Worm (Caenorhabditis elegans) whole organism, late embryonic: ENCODE measurements around the gene C32D5.14.
A peak's percentile ranks its signal among the peaks of the same experiment; 100 is the strongest.

Experiments
- C08G9.2 ChIP-seq: sonication (generic microtip); optimal IDR thresholded peaks from 2 replicates; lab custom pipeline; 2016; ENCODE audit warnings: mild to moderate bottlenecking, missing genetic modification characterization, moderate library complexity, missing compliant biosample characterization
- C38D4.7 ChIP-seq: fragments of 200-800 bp; sonication (Bioruptor generic); optimal IDR thresholded peaks from 2 replicates; lab custom pipeline; 2018; ENCODE audit warnings: mild to moderate bottlenecking, missing genetic modification characterization, moderate library complexity, missing compliant biosample characterization
- F13H6.1 ChIP-seq: sonication (generic microtip); optimal IDR thresholded peaks from 2 replicates; lab custom pipeline; 2016; ENCODE audit warnings: missing genetic modification characterization, missing compliant biosample characterization
- K02D7.2 ChIP-seq: sonication (generic microtip); optimal IDR thresholded peaks from 2 replicates; lab custom pipeline; 2017; ENCODE audit warnings: mild to moderate bottlenecking, missing genetic modification characterization, missing compliant biosample characterization
- T23F11.4 ChIP-seq: fragments of 200-800 bp; sonication (Bioruptor generic); optimal IDR thresholded peaks from 2 replicates; lab custom pipeline; 2018; ENCODE audit warnings: mild to moderate bottlenecking, missing genetic modification characterization, missing compliant biosample characterization
- Y22D7AL.16 ChIP-seq: sonication (generic microtip); optimal IDR thresholded peaks from 2 replicates; lab custom pipeline; 2016; ENCODE audit warnings: missing genetic modification characterization, missing compliant biosample characterization
- ama-1 ChIP-seq: fragments of 150-350 bp; optimal IDR thresholded peaks from 2 replicates; lab custom pipeline; 2014
- ceh-14 ChIP-seq: sonication (generic microtip); optimal IDR thresholded peaks from 2 replicates; lab custom pipeline; 2016; ENCODE audit warnings: missing genotype, missing genetic modification characterization, missing compliant biosample characterization
- ceh-18 ChIP-seq: sonication (generic microtip); optimal IDR thresholded peaks from 2 replicates; lab custom pipeline; 2016; ENCODE audit warnings: missing genetic modification characterization, missing compliant biosample characterization
- ceh-2 ChIP-seq: sonication (generic microtip); optimal IDR thresholded peaks from 2 replicates; lab custom pipeline; 2016; ENCODE audit warnings: missing genotype, missing genetic modification characterization, missing compliant biosample characterization
- ceh-22 ChIP-seq: sonication (generic microtip); optimal IDR thresholded peaks from 2 replicates; lab custom pipeline; 2017; ENCODE audit warnings: missing biosample characterization, missing genetic modification characterization
- ceh-24 ChIP-seq: sonication (generic microtip); optimal IDR thresholded peaks from 2 replicates; lab custom pipeline; 2016; ENCODE audit warnings: mild to moderate bottlenecking, missing genetic modification characterization, missing compliant biosample characterization
- ceh-30 ChIP-seq: fragments of 150-350 bp; optimal IDR thresholded peaks from 2 replicates; lab custom pipeline; 2014; ENCODE audit warnings: missing biosample characterization, missing genetic modification characterization
- ceh-31 ChIP-seq: sonication (generic microtip); optimal IDR thresholded peaks from 2 replicates; lab custom pipeline; 2016; ENCODE audit warnings: missing genetic modification characterization, missing compliant biosample characterization
- ceh-34 ChIP-seq: sonication (generic microtip); optimal IDR thresholded peaks from 2 replicates; lab custom pipeline; 2016; ENCODE audit warnings: mild to moderate bottlenecking, missing genetic modification characterization, missing compliant biosample characterization
- ceh-48 ChIP-seq: sonication (generic microtip); optimal IDR thresholded peaks from 2 replicates; lab custom pipeline; 2016; ENCODE audit warnings: missing genetic modification characterization, inconsistent platforms, missing compliant biosample characterization
- ceh-9 ChIP-seq: sonication (generic microtip); optimal IDR thresholded peaks from 2 replicates; lab custom pipeline; 2016; ENCODE audit warnings: mild to moderate bottlenecking, missing genetic modification characterization, inconsistent platforms, missing compliant biosample characterization
- che-1 ChIP-seq: sonication (generic microtip); optimal IDR thresholded peaks from 2 replicates; lab custom pipeline; 2016; ENCODE audit warnings: mild to moderate bottlenecking, missing genetic modification characterization, missing compliant biosample characterization
- dmd-4 ChIP-seq: sonication (generic microtip); optimal IDR thresholded peaks from 2 replicates; lab custom pipeline; 2016; ENCODE audit warnings: borderline replicate concordance, missing genetic modification characterization, missing compliant biosample characterization
- elt-2 ChIP-seq: sonication (generic microtip); optimal IDR thresholded peaks from 2 replicates; lab custom pipeline; 2016; ENCODE audit warnings: missing genetic modification reagents, missing genetic modification characterization, missing compliant biosample characterization
- elt-4 ChIP-seq: sonication (generic microtip); optimal IDR thresholded peaks from 2 replicates; lab custom pipeline; 2016; ENCODE audit warnings: missing genetic modification characterization, missing compliant biosample characterization
- ets-4 ChIP-seq: sonication (generic microtip); optimal IDR thresholded peaks from 2 replicates; lab custom pipeline; 2016; ENCODE audit warnings: missing genetic modification characterization, missing compliant biosample characterization
- fkh-10 ChIP-seq: fragments of 150-350 bp; optimal IDR thresholded peaks from 2 replicates; lab custom pipeline; 2014; ENCODE audit warnings: missing biosample characterization, missing genetic modification reagents, missing genetic modification characterization
- fkh-6 ChIP-seq: sonication (generic microtip); optimal IDR thresholded peaks from 2 replicates; lab custom pipeline; 2016; ENCODE audit warnings: missing genetic modification characterization, missing compliant biosample characterization
- hlh-13 ChIP-seq: fragments of 200-800 bp; sonication (Bioruptor generic); optimal IDR thresholded peaks from 2 replicates; lab custom pipeline; 2018; ENCODE audit warnings: mild to moderate bottlenecking, missing genetic modification characterization, missing compliant biosample characterization
- hlh-30 ChIP-seq: sonication (generic microtip); optimal IDR thresholded peaks from 2 replicates; lab custom pipeline; 2017; ENCODE audit warnings: antibody characterized with exemption, missing genetic modification characterization, missing compliant biosample characterization; ENCODE audit not compliant: insufficient read depth
- hlh-6 ChIP-seq: sonication (generic microtip); optimal IDR thresholded peaks from 2 replicates; lab custom pipeline; 2016; ENCODE audit warnings: missing genotype, missing genetic modification characterization, missing compliant biosample characterization
- lim-6 ChIP-seq: sonication (generic microtip); optimal IDR thresholded peaks from 2 replicates; lab custom pipeline; 2016; ENCODE audit warnings: missing genetic modification characterization, missing compliant biosample characterization
- lin-11 ChIP-seq: fragments of 200-800 bp; sonication (Bioruptor generic); optimal IDR thresholded peaks from 2 replicates; lab custom pipeline; 2018; ENCODE audit warnings: mild to moderate bottlenecking, missing genetic modification characterization, missing compliant biosample characterization
- madf-2 ChIP-seq: sonication (generic microtip); optimal IDR thresholded peaks from 2 replicates; lab custom pipeline; 2017; ENCODE audit warnings: missing genetic modification characterization, missing compliant biosample characterization
- mec-3 ChIP-seq: sonication (generic microtip); optimal IDR thresholded peaks from 2 replicates; lab custom pipeline; 2016; ENCODE audit warnings: borderline replicate concordance, missing genetic modification characterization, missing compliant biosample characterization
- nfya-1 ChIP-seq: sonication (generic microtip); optimal IDR thresholded peaks from 2 replicates; lab custom pipeline; 2017; ENCODE audit warnings: missing genetic modification characterization, mild to moderate bottlenecking, missing compliant biosample characterization, antibody characterized with exemption, moderate library complexity
- odd-2 ChIP-seq: sonication (generic microtip); optimal IDR thresholded peaks from 2 replicates; lab custom pipeline; 2017; ENCODE audit warnings: antibody characterized with exemption, mild to moderate bottlenecking, missing genetic modification characterization, missing compliant biosample characterization
- pag-3 ChIP-seq: sonication (generic microtip); optimal IDR thresholded peaks from 2 replicates; lab custom pipeline; 2016; ENCODE audit warnings: missing compliant biosample characterization, missing genetic modification characterization, borderline replicate concordance
- pax-1 ChIP-seq: fragments of 150-350 bp; optimal IDR thresholded peaks from 2 replicates; lab custom pipeline; 2014; ENCODE audit warnings: missing biosample characterization, missing genetic modification characterization
- pha-2 ChIP-seq: sonication (generic microtip); optimal IDR thresholded peaks from 2 replicates; lab custom pipeline; 2017; ENCODE audit warnings: mild to moderate bottlenecking, missing genetic modification characterization, missing compliant biosample characterization
- pqm-1 ChIP-seq: sonication (generic microtip); optimal IDR thresholded peaks from 2 replicates; lab custom pipeline; 2016; ENCODE audit warnings: missing genetic modification characterization, missing compliant biosample characterization
- ref-2 ChIP-seq: sonication (generic microtip); optimal IDR thresholded peaks from 2 replicates; lab custom pipeline; 2016; ENCODE audit warnings: missing genetic modification characterization, missing compliant biosample characterization
- rnt-1 ChIP-seq: sonication (generic microtip); optimal IDR thresholded peaks from 2 replicates; lab custom pipeline; 2016; ENCODE audit warnings: missing genetic modification characterization, missing compliant biosample characterization
- sox-2 ChIP-seq: fragments of 200-800 bp; sonication (Bioruptor generic); IDR thresholded peaks from 2 replicates; pipeline ENCODE4 v1.3.6; 2022; ENCODE audit warnings: missing genetic modification reagents, missing genetic modification characterization, missing compliant biosample characterization
- tbx-2 ChIP-seq: sonication (generic microtip); optimal IDR thresholded peaks from 2 replicates; lab custom pipeline; 2016; ENCODE audit warnings: missing genetic modification characterization, missing compliant biosample characterization
- tbx-7 ChIP-seq: sonication (generic microtip); optimal IDR thresholded peaks from 2 replicates; lab custom pipeline; 2016; ENCODE audit warnings: missing genotype, missing genetic modification characterization, missing compliant biosample characterization
- unc-3 ChIP-seq, 2 experiments: fragments of 200-800 bp in 1 of 2; sonication (Bioruptor generic) in 1 of 2; sonication (generic microtip) in 1 of 2; conservative IDR thresholded peaks in 1 of 2; optimal IDR thresholded peaks in 1 of 2; 2 replicates each; pipeline versions ENCODE4 v1.3.6 to Lab custom; 2016 to 2022; ENCODE audit warnings: missing compliant biosample characterization in 2 of 2, missing genetic modification characterization in 2 of 2, missing genetic modification reagents in 1 of 2
- unc-55 ChIP-seq: sonication (generic microtip); optimal IDR thresholded peaks from 2 replicates; lab custom pipeline; 2017; ENCODE audit warnings: missing biosample characterization, missing genetic modification reagents, missing genetic modification characterization
- unc-86 ChIP-seq: sonication (generic microtip); optimal IDR thresholded peaks from 2 replicates; lab custom pipeline; 2016; ENCODE audit warnings: missing genetic modification characterization, missing compliant biosample characterization
- ztf-16 ChIP-seq: sonication (generic microtip); optimal IDR thresholded peaks from 2 replicates; lab custom pipeline; 2017; ENCODE audit warnings: missing genetic modification characterization, missing compliant biosample characterization

C32D5.14 gene

ce11 chrII:6347341-6348118 lies 12.2 kb downstream of the C32D5.14 start, which contains the start of gene lgg-1:
lgg-1 (minus strand) TSS chrII:6347719.
- TF ChIP-seq unc-55 (GFP tag; lab: Kevin White, UChicago): peak; percentile 2
- peak; percentile 33 for TF ChIP-seq pax-1
- peak; percentile 95 for TF ChIP-seq ceh-48
- TF ChIP-seq madf-2 (tag; lab: Kevin White, UChicago): peak; percentile 43
- TF ChIP-seq fkh-10: no peak
- TF ChIP-seq hlh-30 (tag; lab: Kevin White, UChicago): peak; percentile 89
- TF ChIP-seq mec-3: no peak
- TF ChIP-seq unc-3 (GFP tag; conservative IDR thresholded peaks at IDR 0.05; lab: Robert Waterston, UW): 0 out of 2 replicates have a peak, but pooled peaks have one; percentile 31
- no peak for TF ChIP-seq unc-3 (tag; optimal IDR thresholded peaks at IDR 0.05; lab: Kevin White, UChicago)
- TF ChIP-seq ceh-24 (tag; lab: Kevin White, UChicago): no peak
- TF ChIP-seq tbx-2 (tag; lab: Kevin White, UChicago): peak; percentile 43
- TF ChIP-seq elt-4 (tag; lab: Kevin White, UChicago): no peak
- TF ChIP-seq ceh-9 (tag; lab: Kevin White, UChicago): no peak
- TF ChIP-seq lin-11 (tag; lab: Kevin White, UChicago): no peak
- TF ChIP-seq hlh-13: no peak
- no peak for TF ChIP-seq ceh-30
- peak; percentile 39 for TF ChIP-seq nfya-1
- TF ChIP-seq ztf-16 (tag; lab: Kevin White, UChicago): no peak
- no peak for TF ChIP-seq fkh-6 (tag; lab: Kevin White, UChicago)
- no peak for TF ChIP-seq pha-2
- no peak for TF ChIP-seq C08G9.2
- no peak for TF ChIP-seq hlh-6 (tag; lab: Kevin White, UChicago)
- TF ChIP-seq ceh-2 (tag; lab: Kevin White, UChicago): no peak
- TF ChIP-seq ceh-18 (tag; lab: Kevin White, UChicago): peak; percentile 24
- TF ChIP-seq pqm-1 (tag; lab: Kevin White, UChicago): no peak
- peak; percentile 24 for TF ChIP-seq ceh-31 (tag; lab: Kevin White, UChicago)

DNA sequence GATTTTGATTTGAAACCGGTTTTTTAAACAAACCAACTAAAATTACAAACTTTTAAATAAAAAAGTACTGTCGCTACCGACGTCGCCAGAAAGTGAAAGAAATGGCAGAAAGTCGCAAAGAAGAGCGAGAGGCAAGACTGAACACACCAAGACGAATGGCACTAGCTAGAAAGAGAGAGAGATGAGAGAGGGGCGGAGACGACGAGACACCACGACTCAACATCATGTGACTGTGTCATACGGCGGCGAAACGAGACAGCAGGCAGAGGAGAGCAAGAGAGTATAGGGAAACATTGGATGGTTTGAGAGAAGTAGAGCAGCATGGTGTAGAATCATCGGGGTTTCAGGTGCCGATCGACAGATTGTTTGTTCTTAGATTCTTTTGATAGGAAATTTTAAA lies 13.1 kb downstream of the C32D5.14 start:
- TF ChIP-seq ceh-48 (no peak), hlh-6 (tag; lab: Kevin White, UChicago) (no peak), tbx-7 (tag; lab: Kevin White, UChicago) (no peak), ceh-30 (peak; percentile 18), ztf-16 (tag; lab: Kevin White, UChicago) (no peak), K02D7.2 (tag; lab: Kevin White, UChicago) (no peak), unc-55 (GFP tag; lab: Kevin White, UChicago) (peak; percentile 90), madf-2 (tag; lab: Kevin White, UChicago) (no peak), che-1 (tag; lab: Kevin White, UChicago) (no peak), pag-3 (tag; lab: Kevin White, UChicago) (no peak), ceh-22 (tag; lab: Kevin White, UChicago) (no peak), ceh-18 (tag; lab: Kevin White, UChicago) (peak; percentile 78), rnt-1 (tag; lab: Kevin White, UChicago) (peak; percentile 36), C08G9.2 (peak; percentile 8), ceh-34 (tag; lab: Kevin White, UChicago) (peak; percentile 63), pax-1 (no peak), unc-86 (tag; lab: Kevin White, UChicago) (no peak), hlh-30 (tag; lab: Kevin White, UChicago) (peak; percentile 99), unc-3 (GFP tag; conservative IDR thresholded peaks at IDR 0.05; lab: Robert Waterston, UW) (no peak), unc-3 (tag; optimal IDR thresholded peaks at IDR 0.05; lab: Kevin White, UChicago) (no peak), mec-3 (no peak), elt-4 (tag; lab: Kevin White, UChicago) (no peak), dmd-4 (tag; lab: Kevin White, UChicago) (no peak), ceh-14 (tag; lab: Kevin White, UChicago) (peak; percentile 8), ama-1 (lab: Kevin White, UChicago) (peak; percentile 72), ets-4 (tag; lab: Kevin White, UChicago) (peak; percentile 62), C38D4.7 (GFP tag; lab: Kevin White, UChicago) (no peak), ceh-31 (tag; lab: Kevin White, UChicago) (peak; percentile 75), ref-2 (tag; lab: Kevin White, UChicago) (peak; percentile 74), Y22D7AL.16 (tag; lab: Kevin White, UChicago) (no peak), tbx-2 (tag; lab: Kevin White, UChicago) (peak; percentile 71), ceh-2 (tag; lab: Kevin White, UChicago) (peak; percentile 58), hlh-13 (no peak), sox-2 (GFP tag; lab: Robert Waterston, UW) (no peak), nfya-1 (peak; percentile 90), lim-6 (tag; lab: Kevin White, UChicago) (no peak), odd-2 (no peak), T23F11.4 (GFP tag; lab: Kevin White, UChicago) (no peak), elt-2 (tag; lab: Kevin White, UChicago) (no peak), F13H6.1 (tag; lab: Kevin White, UChicago) (peak; percentile 27)
